Fruit fly (Drosophila melanogaster): Measurements from ENCODE around the gene CG31274.

Gene CG31274

DNA sequence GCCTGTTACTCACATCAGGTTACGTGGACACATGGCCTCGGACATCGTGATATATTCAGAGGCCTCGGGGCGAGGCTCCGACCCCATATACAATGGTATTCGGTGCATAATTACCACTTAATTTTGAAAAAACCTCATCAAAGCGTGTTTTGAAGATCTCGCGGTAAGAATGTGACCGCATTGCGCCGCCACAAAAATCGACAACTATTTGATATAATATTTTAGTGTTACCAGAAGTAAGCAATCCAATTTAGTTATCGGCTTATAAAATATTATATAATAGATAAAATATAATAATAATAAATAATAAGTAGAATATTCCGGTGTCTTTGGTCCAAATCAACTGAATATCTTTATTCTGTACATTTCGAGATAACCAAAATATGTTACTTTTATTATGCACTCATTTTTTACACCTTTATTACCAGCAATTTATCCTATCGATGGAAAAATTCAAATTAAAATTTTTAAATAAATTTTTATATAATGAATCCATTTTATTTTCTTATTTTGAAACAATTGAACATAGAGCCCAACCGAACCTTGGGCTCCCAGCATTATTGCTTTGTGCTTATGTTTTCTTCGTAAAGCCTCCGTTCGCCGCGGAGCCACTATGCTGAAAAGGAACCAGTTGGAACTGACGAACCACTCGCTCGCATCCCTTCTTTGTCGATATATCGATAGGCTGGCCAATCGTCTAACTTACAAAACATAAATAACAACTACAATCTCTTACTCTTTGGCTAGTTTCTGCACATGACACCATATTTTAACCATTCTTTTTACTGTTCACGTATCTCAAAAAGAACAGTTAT is 47.4 kb downstream of the CG31274 start, which contains the start of the genes CG18213 and Trm7-32 (continued):
- peak; percentile 45 for TF ChIP-seq CG1603 (tag; optimal IDR thresholded peaks at IDR 0.05)
- no peak for TF ChIP-seq onecut (GFP tag; IDR thresholded peaks at IDR 0.05)
- TF ChIP-seq pzg (GFP tag; optimal IDR thresholded peaks at IDR 0.05) = peak; percentile 65
- peak; percentile 36; the same call in 1 of the 2 replicates for TF ChIP-seq nerfin-2 (GFP tag; IDR thresholded peaks at IDR 0.05; ENCODE audit: partially characterized antibody)
- TF ChIP-seq ems (GFP tag; optimal IDR thresholded peaks at IDR 0.05) = peak; percentile 12
- no peak for TF ChIP-seq vvl (GFP tag; IDR thresholded peaks at IDR 0.05)

DNA sequence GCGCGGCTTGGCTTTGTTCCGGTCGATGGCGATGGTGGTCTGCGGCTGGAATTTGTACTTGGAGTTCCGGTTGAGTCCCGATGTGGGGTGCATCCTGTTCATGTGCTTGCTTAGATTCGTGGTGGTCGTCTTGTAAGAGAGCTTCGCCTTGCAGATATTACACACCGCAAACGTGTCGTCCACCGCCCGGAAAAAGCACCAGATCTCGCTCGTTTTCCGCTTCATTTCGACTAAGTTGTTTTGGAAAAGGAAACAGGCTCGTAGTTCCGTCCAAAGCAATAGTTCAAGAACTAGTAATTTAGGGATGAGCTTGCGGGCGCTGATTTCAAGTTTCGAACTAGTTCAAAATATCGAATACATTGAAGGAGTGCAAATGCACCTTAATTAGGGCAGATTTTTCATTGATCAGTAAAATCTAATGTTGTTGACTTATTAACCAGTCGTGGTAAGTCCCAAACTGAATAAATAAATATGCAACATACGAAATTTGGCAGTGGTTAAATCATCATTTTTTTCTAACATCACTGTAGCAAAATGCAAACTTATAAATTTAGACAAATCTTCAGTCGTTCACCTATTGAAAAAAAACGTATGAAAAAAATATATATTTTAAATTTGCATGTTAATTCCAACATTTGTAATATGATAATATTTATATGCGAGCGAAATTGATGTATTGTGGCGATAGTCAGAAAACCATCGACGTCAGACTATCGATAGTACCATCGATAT is 50.2 kb downstream of the CG31274 start, which contains the start of the genes bdwf and Patr-1:
Gene bdwf, minus strand, starts transcription at position 299 of the 732 bp plus-strand sequence.
Gene Patr-1, plus strand, starts transcription at position 727 of the 732 bp plus-strand sequence.
- TF ChIP-seq sisA (GFP tag; IDR thresholded peaks at IDR 0.05) (no peak), unpg (GFP tag; optimal IDR thresholded peaks at IDR 0.05) (no peak), Chrac-16 (GFP tag; optimal IDR thresholded peaks at IDR 0.05) (no peak), CG12155 (GFP tag; optimal IDR thresholded peaks at IDR 0.05) (peak; percentile 0), Bgb (GFP tag; IDR thresholded peaks at IDR 0.05; ENCODE audit: partially characterized antibody) (peak; percentile 89), cato (GFP tag; optimal IDR thresholded peaks at IDR 0.05; ENCODE audit: borderline replicate concordance) (no peak), Dfd (GFP tag; optimal IDR thresholded peaks at IDR 0.05) (no peak), MBD-R2 (GFP tag; IDR thresholded peaks at IDR 0.05) (peak; percentile 66), Nf-YA (GFP tag; IDR thresholded peaks at IDR 0.05) (no peak), CG34422 (GFP tag; IDR thresholded peaks at IDR 0.05) (no peak), stwl (tag; optimal IDR thresholded peaks at IDR 0.05) (peak; percentile 32), Kr (GFP tag; optimal IDR thresholded peaks at IDR 0.05) (no peak), Mes4 (GFP tag; optimal IDR thresholded peaks at IDR 0.05) (no peak), Oli (tag; optimal IDR thresholded peaks at IDR 0.05) (no peak), slou (GFP tag; optimal IDR thresholded peaks at IDR 0.05) (peak; percentile 16), Med (GFP tag) (peak; percentile 73), CG30403 (GFP tag; optimal IDR thresholded peaks at IDR 0.05) (peak; percentile 60), stc (GFP tag; IDR thresholded peaks at IDR 0.05) (0 out of 2 replicates have a peak, but pooled peaks have one; percentile 6), Stat92E (GFP tag; optimal IDR thresholded peaks at IDR 0.05) (no peak), CG8290 (GFP tag; optimal IDR thresholded peaks at IDR 0.05) (no peak), CG8290 (tag; optimal IDR thresholded peaks at IDR 0.05) (no peak), Eip74EF (GFP tag; optimal IDR thresholded peaks at IDR 0.05) (no peak), CG10979 (tag; optimal IDR thresholded peaks at IDR 0.05) (no peak), sc (optimal IDR thresholded peaks at IDR 0.05) (no peak), sc (GFP tag; optimal IDR thresholded peaks at IDR 0.05) (no peak), tin (GFP tag; optimal IDR thresholded peaks at IDR 0.05) (peak; percentile 8), ftz-f1 (GFP tag; optimal IDR thresholded peaks at IDR 0.05) (no peak), ap (GFP tag; IDR thresholded peaks at IDR 0.05) (no peak), Ssrp (tag; optimal IDR thresholded peaks at IDR 0.05) (peak; percentile 17), Ets65A (GFP tag) (peak; percentile 85), CG18476 (GFP tag; optimal IDR thresholded peaks at IDR 0.05) (peak; percentile 17), toy (GFP tag; IDR thresholded peaks at IDR 0.05) (no peak), nau (GFP tag; optimal IDR thresholded peaks at IDR 0.05) (no peak), wdn (GFP tag; IDR thresholded peaks at IDR 0.05) (no peak), kni (GFP tag; optimal IDR thresholded peaks at IDR 0.05) (peak; percentile 67), ranshi (GFP tag; IDR thresholded peaks at IDR 0.05) (no peak), ab (GFP tag; optimal IDR thresholded peaks at IDR 0.05) (no peak), tna (GFP tag; IDR thresholded peaks at IDR 0.05; ENCODE audit: partially characterized antibody) (peak; percentile 89), CG11695 (GFP tag; IDR thresholded peaks at IDR 0.05) (no peak), knrl (GFP tag; IDR thresholded peaks at IDR 0.05; ENCODE audit: partially characterized antibody) (peak; percentile 94), Hand (GFP tag; optimal IDR thresholded peaks at IDR 0.05) (no peak)
